Worm (Caenorhabditis elegans) whole organism, midembryonic: ENCODE measurements around the gene F56H9.8.

Source experiments
- T22C8.4 ChIP-seq: fragments of 200-800 bp; sonication (Bioruptor generic); IDR thresholded peaks from 2 replicates; pipeline ENCODE4 v1.3.6; 2022; ENCODE audit warnings: missing genetic modification characterization, missing compliant biosample characterization
- flt-1 ChIP-seq: fragments of 200-800 bp; sonication (Bioruptor generic); IDR thresholded peaks from 2 replicates; pipeline ENCODE4 v1.3.6; 2022; ENCODE audit warnings: missing genetic modification characterization, missing compliant biosample characterization
- klf-2 ChIP-seq: fragments of 200-800 bp; sonication (Bioruptor generic); conservative IDR thresholded peaks from 2 replicates; pipeline ENCODE4 v1.3.6; 2022; ENCODE audit warnings: missing genetic modification reagents, missing genetic modification characterization, missing compliant biosample characterization
- med-1 ChIP-seq: sonication (generic microtip); optimal IDR thresholded peaks from 2 replicates; lab custom pipeline; 2017; ENCODE audit warnings: missing genetic modification characterization, mild to moderate bottlenecking, missing compliant biosample characterization, antibody characterized with exemption, missing genetic modification reagents; ENCODE audit not compliant: insufficient read depth
- tab-1 ChIP-seq: fragments of 200-800 bp; sonication (Bioruptor generic); IDR thresholded peaks from 2 replicates; pipeline ENCODE4 v1.3.6; 2022; ENCODE audit warnings: missing genetic modification characterization, missing compliant biosample characterization

- TF ChIP-seq klf-2: no peak
- no peak for TF ChIP-seq tab-1 (GFP tag; lab: Robert Waterston, UW)
- no peak for TF ChIP-seq flt-1 (GFP tag; lab: Robert Waterston, UW)
- no peak for TF ChIP-seq med-1 (GFP tag; lab: Kevin White, UChicago)
- no peak for TF ChIP-seq T22C8.4 (GFP tag; lab: Robert Waterston, UW)
These were observed 4.2 kb upstream of the F56H9.8 start, which contains the start of gene gpa-8 for ce11 chrV:12640384-12640783.
